Worm (Caenorhabditis elegans): ENCODE results near the gene C05E4.12.

C05E4.12 gene

DNA sequence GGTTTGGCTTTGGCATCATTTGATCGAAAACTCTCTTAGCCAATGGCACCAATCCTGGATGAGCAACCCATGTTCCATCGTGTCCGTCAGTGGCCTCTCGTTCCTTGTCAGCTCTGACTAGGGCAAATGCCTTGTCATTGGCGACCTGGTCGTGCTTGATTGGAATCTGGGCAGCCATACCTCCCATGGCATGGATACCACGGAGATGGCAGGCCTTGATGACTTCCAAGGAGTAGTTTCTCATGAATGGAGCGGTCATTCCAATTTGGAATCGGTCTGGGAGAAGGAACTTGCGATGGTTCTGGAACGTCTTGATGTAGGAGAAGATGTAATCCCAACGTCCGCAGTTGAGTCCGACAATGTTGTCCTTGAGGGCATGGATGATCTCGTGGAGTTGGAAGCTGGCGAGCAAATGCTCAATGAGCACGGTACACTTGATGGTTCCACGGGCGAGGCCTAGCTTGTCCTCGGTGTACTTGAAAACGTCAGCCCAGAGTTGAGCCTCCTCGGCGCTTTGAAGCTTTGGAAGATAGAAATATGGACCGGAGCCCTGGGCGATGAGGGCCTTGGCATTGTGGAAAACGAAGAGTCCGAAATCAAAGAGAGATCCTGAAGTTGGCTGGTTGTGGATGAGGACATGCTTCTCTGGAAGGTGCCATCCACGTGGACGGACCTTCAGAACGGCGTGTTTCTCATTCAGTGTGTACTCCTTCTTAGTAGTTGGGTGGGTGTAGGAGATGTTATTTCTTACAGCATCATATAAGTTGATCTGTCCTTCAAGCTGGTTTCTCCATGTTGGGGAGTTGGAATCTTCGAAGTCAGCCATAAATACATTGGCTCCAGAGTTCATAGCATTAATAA lies 36.6 kb downstream of the C05E4.12 start (continued):
- TF ChIP-seq let-607 (tag; optimal IDR thresholded peaks at IDR 0.05), result no peak
- TF ChIP-seq egl-18 (GFP tag; IDR thresholded peaks at IDR 0.05), result no peak
- TF ChIP-seq T07F8.4 (tag; optimal IDR thresholded peaks at IDR 0.05), result no peak
- no peak for TF ChIP-seq hmg-20 (GFP tag; IDR thresholded peaks at IDR 0.05)
- no peak for TF ChIP-seq ccch-3 (GFP tag; optimal IDR thresholded peaks at IDR 0.05)
- TF ChIP-seq ceh-91 (GFP tag; IDR thresholded peaks at IDR 0.05), result no peak
- TF ChIP-seq nfya-1 (tag; optimal IDR thresholded peaks at IDR 0.05; ENCODE audit: borderline replicate concordance, insufficient read depth), result no peak
- no peak for TF ChIP-seq dpff-1 (tag; optimal IDR thresholded peaks at IDR 0.05)
- no peak for TF ChIP-seq ceh-100 (GFP tag; IDR thresholded peaks at IDR 0.05)
- TF ChIP-seq ama-1 (optimal IDR thresholded peaks at IDR 0.05), result peak; percentile 88
- peak in 1 of 2 experiments; percentile 12 for TF ChIP-seq ama-1 (GFP tag; optimal IDR thresholded peaks at IDR 0.05)
- no peak for TF ChIP-seq F55B11.4 (tag; optimal IDR thresholded peaks at IDR 0.05; ENCODE audit: borderline replicate concordance, insufficient read depth)
- no peak for TF ChIP-seq ets-4 (GFP tag; optimal IDR thresholded peaks at IDR 0.05)
- no peak for TF ChIP-seq sea-2 (GFP tag; IDR thresholded peaks at IDR 0.05)
- no peak for TF ChIP-seq ztf-18 (tag; optimal IDR thresholded peaks at IDR 0.05)
- peak; percentile 18 for TF ChIP-seq somi-1 (GFP tag; optimal IDR thresholded peaks at IDR 0.05)
- TF ChIP-seq B0035.1 (tag; optimal IDR thresholded peaks at IDR 0.05), result no peak
- peak; percentile 9 for TF ChIP-seq tlf-1 (GFP tag; optimal IDR thresholded peaks at IDR 0.05)
- TF ChIP-seq nfyb-1 (GFP tag; IDR thresholded peaks at IDR 0.05), result 0 out of 2 replicates have a peak, but pooled peaks have one; percentile 14
- no peak; the same call in 1 of the 2 replicates for TF ChIP-seq C06A6.2 (GFP tag; conservative IDR thresholded peaks at IDR 0.05)
- no peak for TF ChIP-seq attf-3 (GFP tag; conservative IDR thresholded peaks at IDR 0.05)
- TF ChIP-seq snpc-1.1 (tag; optimal IDR thresholded peaks at IDR 0.05; ENCODE audit: insufficient read depth), result no peak
- no peak for TF ChIP-seq F49E8.2 (tag; optimal IDR thresholded peaks at IDR 0.05; ENCODE audit: insufficient read depth)
- TF ChIP-seq egl-44 (GFP tag; IDR thresholded peaks at IDR 0.05), result peak; percentile 25
- no peak for TF ChIP-seq nhr-179 (tag; optimal IDR thresholded peaks at IDR 0.05)
- TF ChIP-seq tbp1 (GFP tag; optimal IDR thresholded peaks at IDR 0.05), result no peak
- TF ChIP-seq nhr-90 (tag; optimal IDR thresholded peaks at IDR 0.05), result no peak
- TF ChIP-seq Y53F4B.3 (GFP tag; IDR thresholded peaks at IDR 0.05), result no peak
- TF ChIP-seq sptf-2 (GFP tag; optimal IDR thresholded peaks at IDR 0.05), result no peak
- TF ChIP-seq Y53G8AR.9 (GFP tag; conservative IDR thresholded peaks at IDR 0.05), result peak; percentile 10

DNA sequence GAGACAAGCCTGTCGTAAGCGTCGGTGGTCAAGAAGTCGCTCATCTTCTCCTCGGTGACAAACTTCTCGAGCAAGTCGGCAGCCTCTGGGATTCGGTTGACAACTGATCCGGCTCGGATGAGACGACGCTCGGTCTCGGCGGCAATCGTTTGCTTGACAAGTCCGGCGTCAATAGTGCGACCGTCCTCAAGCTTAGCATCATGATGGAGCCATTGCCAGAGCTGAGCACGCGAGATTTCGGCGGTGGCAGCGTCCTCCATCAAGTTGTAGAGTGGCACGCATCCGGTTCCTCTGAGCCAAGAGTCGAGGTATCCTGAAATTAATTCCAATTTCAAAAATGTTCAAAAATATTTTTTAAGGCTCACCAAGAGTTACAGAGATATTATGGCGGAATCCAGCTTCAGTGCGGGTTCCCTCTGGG lies 37.3 kb downstream of the C05E4.12 start:
- TF ChIP-seq snpc-3.4 (tag; optimal IDR thresholded peaks at IDR 0.05), result peak; percentile 22
- peak in 1 of 3 experiments; percentile 43 for TF ChIP-seq lin-35 (GFP tag; optimal IDR thresholded peaks at IDR 0.05)
- peak; percentile 62; the same call in 1 of the 2 replicates for TF ChIP-seq egrh-3 (GFP tag; IDR thresholded peaks at IDR 0.05)
- peak; percentile 18 for TF ChIP-seq nhr-90 (tag; optimal IDR thresholded peaks at IDR 0.05)
- peak; percentile 48; the same call in 1 of the 2 replicates for TF ChIP-seq ztf-28 (GFP tag; IDR thresholded peaks at IDR 0.05)
- no peak for TF ChIP-seq ceh-40 (GFP tag; IDR thresholded peaks at IDR 0.05)
- TF ChIP-seq hmg-1.2 (GFP tag; IDR thresholded peaks at IDR 0.05), result no peak
- peak; percentile 61 for TF ChIP-seq repo-1 (tag; optimal IDR thresholded peaks at IDR 0.05)
- TF ChIP-seq egl-44 (GFP tag; IDR thresholded peaks at IDR 0.05), result no peak
- TF ChIP-seq F37B4.10 (GFP tag; IDR thresholded peaks at IDR 0.05), result no peak
- TF ChIP-seq lin-26 (GFP tag; IDR thresholded peaks at IDR 0.05), result peak; percentile 60
- TF ChIP-seq zfh-2 (GFP tag; conservative IDR thresholded peaks at IDR 0.05), result peak; percentile 75
- TF ChIP-seq zim-3 (tag; optimal IDR thresholded peaks at IDR 0.05), result peak; percentile 54
- 0 out of 2 replicates have a peak, but pooled peaks have one; percentile 6 for TF ChIP-seq Y53F4B.3 (GFP tag; IDR thresholded peaks at IDR 0.05)
- TF ChIP-seq B0336.3 (GFP tag; IDR thresholded peaks at IDR 0.05), result peak; percentile 6
- TF ChIP-seq ccch-3 (GFP tag; optimal IDR thresholded peaks at IDR 0.05), result peak; percentile 28
